Fruit fly (Drosophila melanogaster) whole organism, embryonic: ENCODE results near the gene CG31100.

Source experiments
- Asciz ChIP-seq: fragments of 200-800 bp; sonication (Bioruptor generic); optimal IDR thresholded peaks from 2 replicates; lab custom pipeline; 2017; ENCODE audit warnings: missing biosample characterization, mild to moderate bottlenecking, missing genetic modification characterization, missing genetic modification reagents
- B-H2 ChIP-seq: fragments of 200-800 bp; sonication (Bioruptor generic); optimal IDR thresholded peaks from 2 replicates; lab custom pipeline; 2018; ENCODE audit warnings: missing biosample characterization, mild to moderate bottlenecking, missing genetic modification characterization
- CG10543 ChIP-seq: fragments of 200-800 bp; sonication (Bioruptor generic); optimal IDR thresholded peaks from 3 replicates; lab custom pipeline; 2017; ENCODE audit warnings: missing biosample characterization, mild to moderate bottlenecking, missing genetic modification characterization, moderate library complexity
- CG11723 ChIP-seq: fragments of 200-800 bp; sonication (Bioruptor generic); optimal IDR thresholded peaks from 2 replicates; lab custom pipeline; 2017; ENCODE audit warnings: missing biosample characterization, mild to moderate bottlenecking, missing genetic modification characterization
- CG12071 ChIP-seq: fragments of 200-800 bp; sonication (Bioruptor generic); optimal IDR thresholded peaks from 3 replicates; lab custom pipeline; 2018; ENCODE audit warnings: missing biosample characterization, mild to moderate bottlenecking, missing genetic modification characterization
- CG13123 ChIP-seq: fragments of 200-800 bp; sonication (Bioruptor generic); optimal IDR thresholded peaks from 2 replicates; lab custom pipeline; 2016; ENCODE audit warnings: missing biosample characterization, missing genetic modification characterization
- CG14860 ChIP-seq: fragments of 200-800 bp; sonication (Bioruptor generic); IDR thresholded peaks from 3 replicates; pipeline ENCODE4 v1.3.6; 2022; ENCODE audit warnings: missing biosample characterization, missing genetic modification characterization; ENCODE audit not compliant: partially characterized antibody
- CG2712 ChIP-seq: fragments of 200-800 bp; optimal IDR thresholded peaks from 3 replicates; lab custom pipeline; 2019; ENCODE audit warnings: missing biosample characterization, mild to moderate bottlenecking, missing genetic modification characterization, moderate library complexity
- CG34224 ChIP-seq: fragments of 200-800 bp; sonication (Bioruptor generic); IDR thresholded peaks from 3 replicates; pipeline ENCODE4 v1.3.6; 2022; ENCODE audit warnings: missing biosample characterization, missing genetic modification characterization; ENCODE audit not compliant: partially characterized antibody
- CG6765 ChIP-seq: fragments of 200-800 bp; sonication (Bioruptor generic); optimal IDR thresholded peaks from 3 replicates; lab custom pipeline; 2017; ENCODE audit warnings: missing biosample characterization, mild to moderate bottlenecking, missing genetic modification characterization
- CG6854 ChIP-seq: fragments of 200-800 bp; sonication (Bioruptor generic); optimal IDR thresholded peaks from 3 replicates; lab custom pipeline; 2017; ENCODE audit warnings: missing biosample characterization, mild to moderate bottlenecking, missing genetic modification characterization
- CG7372 ChIP-seq: fragments of 200-800 bp; sonication (Bioruptor generic); IDR thresholded peaks from 2 replicates; pipeline ENCODE4 v1.3.6; 2022; ENCODE audit warnings: missing biosample characterization, missing genetic modification characterization
- CG7745 ChIP-seq: fragments of 200-800 bp; sonication (Bioruptor generic); optimal IDR thresholded peaks from 2 replicates; lab custom pipeline; 2018; ENCODE audit warnings: missing biosample characterization, mild to moderate bottlenecking, missing genetic modification characterization, moderate library complexity
- CTCF ChIP-seq: fragments of 200-800 bp; sonication (Bioruptor generic); optimal IDR thresholded peaks from 2 replicates; lab custom pipeline; 2017; ENCODE audit warnings: missing biosample characterization, mild to moderate bottlenecking, missing genetic modification characterization, moderate library complexity
- D ChIP-seq, 2 experiments: fragments of 200-800 bp in 1 of 2; fragments of >200 bp in 1 of 2; sonication (Bioruptor generic) in 1 of 2; optimal IDR thresholded peaks; 2 replicates in 1 of 2; 3 replicates in 1 of 2; lab custom pipeline; 2017; ENCODE audit warnings: mild to moderate bottlenecking in 1 of 2, missing biosample characterization in 1 of 2, missing genetic modification characterization in 1 of 2, missing genetic modification reagents in 1 of 2
- Dbx ChIP-seq: fragments of 200-800 bp; sonication (Bioruptor generic); IDR thresholded peaks from 3 replicates; pipeline ENCODE4 v1.3.6; 2022; ENCODE audit warnings: missing biosample characterization, missing genetic modification characterization
- Fer3 ChIP-seq: fragments of 200-800 bp; sonication (Bioruptor generic); optimal IDR thresholded peaks from 2 replicates; lab custom pipeline; 2018; ENCODE audit warnings: missing biosample characterization, mild to moderate bottlenecking, missing genetic modification characterization, moderate library complexity
- Hey ChIP-seq: fragments of 200-800 bp; sonication (Bioruptor generic); optimal IDR thresholded peaks from 3 replicates; lab custom pipeline; 2018; ENCODE audit warnings: missing biosample characterization, mild to moderate bottlenecking, missing genetic modification characterization
- HmgZ ChIP-seq: fragments of 200-800 bp; sonication (Bioruptor generic); optimal IDR thresholded peaks from 2 replicates; lab custom pipeline; 2018; ENCODE audit warnings: missing biosample characterization, mild to moderate bottlenecking, missing genetic modification characterization
- Hmr ChIP-seq: fragments of 200-800 bp; sonication (Bioruptor generic); optimal IDR thresholded peaks from 3 replicates; lab custom pipeline; 2017; ENCODE audit warnings: mild to moderate bottlenecking, missing biosample characterization, missing genetic modification reagents, missing genetic modification characterization
- Hsf ChIP-seq: fragments of 200-800 bp; sonication (Bioruptor generic); optimal IDR thresholded peaks from 3 replicates; lab custom pipeline; 2016; ENCODE audit warnings: missing biosample characterization, missing genetic modification characterization
- Jarid2 ChIP-seq: fragments of 200-800 bp; sonication (Bioruptor generic); optimal IDR thresholded peaks from 3 replicates; lab custom pipeline; 2017; ENCODE audit warnings: mild to moderate bottlenecking, missing biosample characterization, missing genetic modification reagents, missing genetic modification characterization
- Kr ChIP-seq: fragments of 200-800 bp; sonication (Bioruptor generic); optimal IDR thresholded peaks from 2 replicates; lab custom pipeline; 2017; ENCODE audit warnings: missing biosample characterization, mild to moderate bottlenecking, missing genetic modification characterization
- MESR4 ChIP-seq: fragments of 200-800 bp; sonication (Bioruptor generic); optimal IDR thresholded peaks from 2 replicates; lab custom pipeline; 2018; ENCODE audit warnings: missing biosample characterization, mild to moderate bottlenecking, missing genetic modification characterization, moderate library complexity
- Sox100B ChIP-seq: fragments of 200-800 bp; sonication (Bioruptor generic); optimal IDR thresholded peaks from 3 replicates; lab custom pipeline; 2018; ENCODE audit warnings: missing biosample characterization, mild to moderate bottlenecking, missing genetic modification characterization
- ato ChIP-seq: fragments of 200-800 bp; sonication (Bioruptor generic); IDR thresholded peaks from 2 replicates; pipeline ENCODE4 v1.3.6; 2022; ENCODE audit warnings: missing biosample characterization, missing genetic modification characterization; ENCODE audit not compliant: partially characterized antibody
- crp ChIP-seq, 2 experiments: fragments of 200-800 bp; sonication (Bioruptor generic); optimal IDR thresholded peaks; 2 replicates in 1 of 2; 3 replicates in 1 of 2; lab custom pipeline; 2017; ENCODE audit warnings: missing biosample characterization in 2 of 2, missing genetic modification characterization in 2 of 2, mild to moderate bottlenecking in 1 of 2, moderate library complexity in 1 of 2
- fru ChIP-seq: fragments of >200 bp; optimal IDR thresholded peaks from 2 replicates; lab custom pipeline; 2017
- gcm2 ChIP-seq: fragments of 200-800 bp; sonication (Bioruptor generic); optimal IDR thresholded peaks from 2 replicates; lab custom pipeline; 2016; ENCODE audit warnings: missing biosample characterization, missing genetic modification characterization
- h ChIP-seq: fragments of >200 bp; optimal IDR thresholded peaks from 2 replicates; lab custom pipeline; 2017
- klu ChIP-seq: fragments of 200-800 bp; sonication (Bioruptor generic); IDR thresholded peaks from 2 replicates; pipeline ENCODE4 v1.3.6; 2022; ENCODE audit warnings: missing biosample characterization, missing genetic modification characterization
- lov ChIP-seq, 2 experiments: fragments of 200-800 bp in 1 of 2; fragments of >200 bp in 1 of 2; sonication (Bioruptor generic) in 1 of 2; IDR thresholded peaks in 1 of 2; optimal IDR thresholded peaks in 1 of 2; 2 replicates in 1 of 2; 3 replicates in 1 of 2; pipeline versions ENCODE4 v1.3.6 to Lab custom; 2017 to 2022; ENCODE audit warnings: missing biosample characterization in 1 of 2, missing genetic modification characterization in 1 of 2
- pan ChIP-seq, 4 experiments: fragments of >200 bp in 3 of 4; fragments of 200-800 bp in 1 of 4; sonication (Bioruptor generic) in 1 of 4; optimal IDR thresholded peaks in 3 of 4; IDR thresholded peaks in 1 of 4; 2 replicates each; pipeline versions ENCODE4 v1.3.6 to Lab custom; 2017 to 2022; ENCODE audit warnings: missing biosample characterization in 2 of 4, missing genetic modification characterization in 2 of 4, mixed read lengths in 1 of 4
- pb ChIP-seq: fragments of 200-800 bp; sonication (Bioruptor generic); optimal IDR thresholded peaks from 3 replicates; lab custom pipeline; 2016; ENCODE audit warnings: missing biosample characterization, missing genetic modification characterization
- salm ChIP-seq: fragments of 200-800 bp; sonication (Bioruptor generic); optimal IDR thresholded peaks from 2 replicates; lab custom pipeline; 2018; ENCODE audit warnings: missing biosample characterization, mild to moderate bottlenecking, missing genetic modification characterization
- sc ChIP-seq, 3 experiments: fragments of >200 bp in 2 of 3; fragments of 200-800 bp in 1 of 3; sonication (Bioruptor generic) in 1 of 3; optimal IDR thresholded peaks; 2 replicates in 2 of 3; 3 replicates in 1 of 3; lab custom pipeline; 2017; ENCODE audit warnings: mild to moderate bottlenecking in 1 of 3, missing biosample characterization in 1 of 3, missing genetic modification characterization in 1 of 3, missing genetic modification reagents in 1 of 3
- sens-2 ChIP-seq: fragments of 200-800 bp; sonication (Bioruptor generic); IDR thresholded peaks from 2 replicates; pipeline ENCODE4 v1.3.6; 2022; ENCODE audit warnings: missing biosample characterization, missing genetic modification characterization
- shn ChIP-seq: fragments of 200-800 bp; sonication (Bioruptor generic); optimal IDR thresholded peaks from 3 replicates; lab custom pipeline; 2016; ENCODE audit warnings: missing biosample characterization, missing genetic modification characterization
- sna ChIP-seq: fragments of 200-800 bp; sonication (Bioruptor generic); IDR thresholded peaks from 2 replicates; pipeline ENCODE4 v1.3.6; 2022; ENCODE audit warnings: missing biosample characterization, missing genetic modification characterization; ENCODE audit not compliant: partially characterized antibody
- toy ChIP-seq: fragments of 200-800 bp; sonication (Bioruptor generic); IDR thresholded peaks from 2 replicates; pipeline ENCODE4 v1.3.6; 2022; ENCODE audit warnings: missing biosample characterization, missing genetic modification characterization
- twi ChIP-seq: fragments of 200-800 bp; optimal IDR thresholded peaks from 2 replicates; lab custom pipeline; 2019; ENCODE audit warnings: missing biosample characterization, mild to moderate bottlenecking, missing genetic modification characterization, moderate library complexity

The CG31100 gene

dm6 chr3R:9038652-9039051 lies 35.2 kb upstream of the CG31100 start, which contains the start of gene hyx (continued):
- peak; percentile 60 for TF ChIP-seq B-H2 (GFP tag; lab: Kevin White, UChicago)
- no peak for TF ChIP-seq lov (optimal IDR thresholded peaks at IDR 0.05; lab: Kevin White, UChicago)
- no peak for TF ChIP-seq lov (GFP tag; IDR thresholded peaks at IDR 0.05; lab: Robert Waterston, UW)
- peak; percentile 50 for TF ChIP-seq Fer3
- TF ChIP-seq HmgZ (tag; lab: Kevin White, UChicago), result peak; percentile 61
- TF ChIP-seq Jarid2 (GFP tag; lab: Kevin White, UChicago), result no peak
- peak; percentile 69 to 95 for TF ChIP-seq crp (GFP tag; optimal IDR thresholded peaks at IDR 0.05; lab: Kevin White, UChicago)
- peak; percentile 58; the same call in 1 of the 2 replicates for TF ChIP-seq ato (GFP tag; lab: Robert Waterston, UW)
- TF ChIP-seq Asciz (GFP tag; lab: Kevin White, UChicago), result no peak
- TF ChIP-seq Hmr (GFP tag; lab: Kevin White, UChicago), result peak; percentile 54
- no peak for TF ChIP-seq Sox100B (GFP tag; lab: Kevin White, UChicago)
- TF ChIP-seq CG11723 (GFP tag; lab: Kevin White, UChicago), result no peak
- no peak for TF ChIP-seq fru
- no peak for TF ChIP-seq gcm2 (GFP tag; lab: Kevin White, UChicago)
- no peak for TF ChIP-seq MESR4 (GFP tag; lab: Kevin White, UChicago)
- no peak for TF ChIP-seq salm
- TF ChIP-seq klu (GFP tag; lab: Robert Waterston, UW), result peak; percentile 44
- peak; percentile 75 for TF ChIP-seq Dbx (GFP tag; lab: Robert Waterston, UW)
- no peak for TF ChIP-seq Hey
- TF ChIP-seq toy (GFP tag; lab: Robert Waterston, UW), result no peak
- peak; percentile 36 for TF ChIP-seq Hsf (GFP tag; lab: Kevin White, UChicago)
- peak; percentile 59 for TF ChIP-seq CG2712 (tag; lab: Kevin White, UChicago)
- peak; percentile 20 for TF ChIP-seq shn (GFP tag; lab: Kevin White, UChicago)
- TF ChIP-seq CG13123 (GFP tag; lab: Kevin White, UChicago), result no peak
- peak; percentile 58 for TF ChIP-seq CG14860 (GFP tag; lab: Robert Waterston, UW)
- TF ChIP-seq D (optimal IDR thresholded peaks at IDR 0.05; lab: Kevin White, UChicago), result no peak
- no peak for TF ChIP-seq D (GFP tag; optimal IDR thresholded peaks at IDR 0.05; lab: Kevin White, UChicago)
- TF ChIP-seq h (lab: Kevin White, UChicago), result no peak
- TF ChIP-seq pb (GFP tag; lab: Kevin White, UChicago), result no peak
- no peak for TF ChIP-seq sens-2 (GFP tag; lab: Robert Waterston, UW)
- TF ChIP-seq sc (optimal IDR thresholded peaks at IDR 0.05; lab: Kevin White, UChicago), result no peak
- TF ChIP-seq sc (GFP tag; optimal IDR thresholded peaks at IDR 0.05; lab: Kevin White, UChicago), result no peak
- no peak for TF ChIP-seq pan (optimal IDR thresholded peaks at IDR 0.05; lab: Kevin White, UChicago)
- TF ChIP-seq pan (GFP tag; optimal IDR thresholded peaks at IDR 0.05 in 1 of 2, IDR thresholded peaks at IDR 0.05 in 1 of 2), result no peak
- TF ChIP-seq CG6854 (GFP tag; lab: Kevin White, UChicago), result no peak
- no peak for TF ChIP-seq Kr (GFP tag; lab: Kevin White, UChicago)
- no peak for TF ChIP-seq CG6765
- no peak for TF ChIP-seq CG7372 (GFP tag; lab: Robert Waterston, UW)
- TF ChIP-seq twi, result peak; percentile 20
- peak; percentile 86 for TF ChIP-seq CG34224 (GFP tag; lab: Robert Waterston, UW)
- no peak for TF ChIP-seq CG7745 (tag; lab: Kevin White, UChicago)
- TF ChIP-seq CG12071, result peak; percentile 9
- TF ChIP-seq sna (GFP tag; lab: Robert Waterston, UW), result peak; percentile 85
- no peak for TF ChIP-seq CTCF
- TF ChIP-seq CG10543 (GFP tag; lab: Kevin White, UChicago), result peak; percentile 29
